Worm (Caenorhabditis elegans): ENCODE results near the gene msp-45.

DNA sequence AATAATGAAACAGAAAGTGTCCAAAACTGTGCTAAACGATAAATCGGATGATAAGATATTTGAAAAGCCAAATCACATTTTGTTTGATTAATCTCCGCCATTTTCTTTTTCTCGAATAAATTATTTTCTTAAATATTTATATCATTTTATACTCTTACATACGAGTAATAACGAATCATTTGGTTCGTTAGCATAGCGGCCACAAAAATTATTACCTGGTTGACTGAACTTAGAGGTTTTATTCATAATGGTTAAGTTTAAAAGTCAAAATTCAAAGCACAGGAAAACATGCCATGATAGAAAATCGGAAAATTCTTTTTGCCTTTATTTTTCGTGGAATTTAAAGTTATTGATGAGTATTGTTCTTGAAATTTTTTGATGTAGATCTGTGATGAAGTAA, 6.4 kb upstream of the msp-45 start, which contains the start of gene srb-5:
- no peak for TF ChIP-seq ceh-9 (tag; optimal IDR thresholded peaks at IDR 0.05)
- TF ChIP-seq C38D4.7 (GFP tag; optimal IDR thresholded peaks at IDR 0.05): no peak
- no peak for TF ChIP-seq dmd-4 (tag; optimal IDR thresholded peaks at IDR 0.05; ENCODE audit: borderline replicate concordance)
- no peak for TF ChIP-seq pag-3 (tag; optimal IDR thresholded peaks at IDR 0.05; ENCODE audit: borderline replicate concordance)
